Worm (Caenorhabditis elegans): Measurements from ENCODE around the gene amx-3.
A peak's percentile ranks its signal among the peaks of the same experiment; 100 is the strongest.

Gene amx-3

DNA sequence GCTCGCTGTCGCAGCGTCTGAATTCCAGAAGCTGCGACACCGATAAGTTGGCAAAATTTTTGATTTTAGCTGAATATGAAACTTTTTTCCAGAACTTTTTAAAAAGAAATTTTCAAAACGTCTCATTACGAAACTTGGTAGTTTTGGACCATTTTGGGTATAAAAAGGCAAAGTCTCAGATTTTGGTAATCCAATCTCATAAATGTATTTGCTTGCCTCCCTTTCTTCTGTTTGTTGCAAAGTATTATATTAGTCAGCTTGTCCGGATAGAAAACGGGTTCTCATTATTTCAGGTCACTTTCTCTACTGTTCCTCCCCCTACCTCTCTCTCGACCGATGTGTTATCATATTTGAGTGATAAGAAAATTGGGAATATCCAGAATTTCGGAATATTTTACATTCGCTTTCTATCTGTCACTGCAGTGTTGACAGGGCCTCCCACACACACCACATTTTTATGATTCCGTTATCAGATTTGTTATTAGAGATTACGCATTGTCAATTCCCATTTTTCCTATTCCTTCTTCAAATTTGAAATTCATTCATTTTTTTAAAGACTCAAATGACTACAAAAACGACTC lies 49.8 kb downstream of the amx-3 start, which contains the start of gene F31D4.5:
Gene F31D4.5, plus strand, starts transcription at position 491 of the 581 bp plus-strand sequence.
- TF ChIP-seq elt-2 (tag; optimal IDR thresholded peaks at IDR 0.05) = peak; percentile 31
- TF ChIP-seq zip-5 (tag; optimal IDR thresholded peaks at IDR 0.05) = no peak
- TF ChIP-seq unc-42 (tag; optimal IDR thresholded peaks at IDR 0.05) = peak; percentile 39
- TF ChIP-seq ceh-18 (tag; optimal IDR thresholded peaks at IDR 0.05) = no peak
- TF ChIP-seq syd-9 (tag; optimal IDR thresholded peaks at IDR 0.05) = no peak
- no peak for TF ChIP-seq K02D7.2 (tag; optimal IDR thresholded peaks at IDR 0.05)
- TF ChIP-seq pqm-1 (tag; optimal IDR thresholded peaks at IDR 0.05) = no peak
- TF ChIP-seq T23F11.4 (GFP tag; optimal IDR thresholded peaks at IDR 0.05) = no peak

DNA sequence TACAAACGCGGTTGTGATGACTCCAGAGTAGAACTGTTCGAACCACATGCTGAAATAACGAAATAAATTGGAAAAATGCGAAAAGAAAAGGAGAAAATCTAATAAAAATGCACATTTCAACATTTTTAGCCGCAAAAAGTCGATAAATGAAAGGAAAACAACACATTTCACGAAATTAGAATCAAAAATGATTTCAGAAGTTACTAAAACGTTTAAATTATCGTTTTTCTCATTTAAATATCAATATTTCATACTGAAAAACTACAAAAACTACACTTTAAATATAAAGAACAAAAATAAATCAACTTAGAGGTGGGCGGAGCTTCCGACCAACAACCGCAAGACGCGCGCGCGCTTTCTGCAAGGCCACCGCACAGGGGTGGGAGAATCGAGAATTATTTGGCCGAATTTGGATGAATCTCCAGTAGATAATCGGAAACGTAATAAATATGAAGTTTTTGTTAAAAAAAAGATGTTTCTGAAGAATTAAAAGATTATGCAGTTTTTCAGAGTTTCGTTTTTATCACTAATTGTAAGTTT lies 51.6 kb downstream of the amx-3 start, which contains the start of gene ndua-1:
Gene ndua-1, minus strand, starts transcription at position 51 of the 540 bp plus-strand sequence.
- TF ChIP-seq che-1 (tag; optimal IDR thresholded peaks at IDR 0.05) (no peak), nfya-1 (tag; optimal IDR thresholded peaks at IDR 0.05) (peak; percentile 37), ref-2 (tag; optimal IDR thresholded peaks at IDR 0.05) (peak; percentile 13), pax-1 (tag; optimal IDR thresholded peaks at IDR 0.05) (no peak), elt-2 (tag; optimal IDR thresholded peaks at IDR 0.05) (peak; percentile 9), madf-2 (tag; optimal IDR thresholded peaks at IDR 0.05) (no peak), ahr-1 (tag; optimal IDR thresholded peaks at IDR 0.05) (no peak), lim-6 (tag; optimal IDR thresholded peaks at IDR 0.05) (no peak), pha-2 (tag; optimal IDR thresholded peaks at IDR 0.05) (peak; percentile 74), nhr-232 (tag; optimal IDR thresholded peaks at IDR 0.05) (no peak), ceh-31 (tag; optimal IDR thresholded peaks at IDR 0.05) (peak; percentile 52), tbx-2 (tag; optimal IDR thresholded peaks at IDR 0.05) (peak; percentile 33), ztf-16 (tag; optimal IDR thresholded peaks at IDR 0.05) (peak; percentile 20), sox-2 (GFP tag; IDR thresholded peaks at IDR 0.05) (no peak), unc-42 (tag; optimal IDR thresholded peaks at IDR 0.05) (peak; percentile 73), unc-55 (GFP tag; optimal IDR thresholded peaks at IDR 0.05) (no peak), C08G9.2 (tag; optimal IDR thresholded peaks at IDR 0.05) (peak; percentile 50), Y22D7AL.16 (tag; optimal IDR thresholded peaks at IDR 0.05) (peak; percentile 31), pat-9 (tag; optimal IDR thresholded peaks at IDR 0.05) (no peak), pqm-1 (tag; optimal IDR thresholded peaks at IDR 0.05) (no peak)

DNA sequence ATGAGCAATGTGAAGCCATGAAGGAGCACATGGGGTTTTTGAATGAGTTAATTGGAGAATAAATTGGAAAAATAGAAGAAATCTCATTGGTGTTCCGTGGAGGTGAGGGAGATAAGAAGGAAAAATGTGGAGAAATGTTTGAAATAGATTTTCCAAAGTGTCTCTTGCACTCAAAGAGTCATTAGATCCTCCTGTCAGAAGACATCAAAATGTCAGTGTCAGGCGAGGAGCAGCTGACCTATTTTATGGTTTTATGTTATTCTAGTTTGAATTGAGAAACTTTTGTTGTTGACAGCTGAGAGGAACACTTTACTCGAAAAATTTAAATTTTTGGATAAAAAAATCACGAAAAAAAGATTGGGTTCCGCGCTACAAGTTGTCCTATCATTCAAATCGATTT lies 52.9 kb downstream of the amx-3 start, which contains the start of gene clec-264:
Gene clec-264, minus strand, starts transcription at position 122 of the 400 bp plus-strand sequence.
- TF ChIP-seq ceh-45 (GFP tag; IDR thresholded peaks at IDR 0.05) (no peak), madf-2 (tag; optimal IDR thresholded peaks at IDR 0.05) (no peak), unc-55 (GFP tag; optimal IDR thresholded peaks at IDR 0.05) (peak; percentile 77), ceh-34 (tag; optimal IDR thresholded peaks at IDR 0.05) (no peak), pag-3 (tag; optimal IDR thresholded peaks at IDR 0.05; ENCODE audit: borderline replicate concordance) (no peak), elt-2 (tag; optimal IDR thresholded peaks at IDR 0.05) (no peak), Y22D7AL.16 (tag; optimal IDR thresholded peaks at IDR 0.05) (no peak), K09A11.1 (tag; optimal IDR thresholded peaks at IDR 0.05; ENCODE audit: insufficient read depth) (no peak), fkh-10 (GFP tag; optimal IDR thresholded peaks at IDR 0.05) (no peak)
